Worm (Caenorhabditis elegans): ENCODE results near the gene W01A11.1.

W01A11.1 gene

DNA sequence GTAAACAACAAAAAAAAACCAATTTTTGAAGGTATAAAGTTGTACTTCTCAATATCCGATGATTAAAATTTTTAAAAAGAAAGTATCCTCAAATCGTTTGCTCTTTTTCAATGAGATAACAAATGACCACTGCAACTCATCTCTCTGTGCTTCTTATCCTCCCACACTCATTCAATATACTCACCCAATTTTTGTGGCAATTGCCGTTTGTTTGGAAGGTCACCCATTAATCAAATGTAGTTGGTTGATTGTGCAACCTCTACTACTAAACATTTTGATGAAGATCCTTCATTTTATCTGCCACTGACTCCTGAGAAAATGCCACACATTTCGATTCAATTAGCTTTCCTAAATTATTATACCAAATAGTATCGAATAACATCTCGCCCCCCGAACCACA lies 31.3 kb upstream of the W01A11.1 start:
- no peak for TF ChIP-seq Y5F2A.4 (GFP tag; optimal IDR thresholded peaks at IDR 0.05)
- no peak for TF ChIP-seq spr-1 (tag; optimal IDR thresholded peaks at IDR 0.05)
- TF ChIP-seq T26A8.4 (GFP tag; IDR thresholded peaks at IDR 0.05), result no peak
- TF ChIP-seq tag-97 (GFP tag; IDR thresholded peaks at IDR 0.05), result no peak
- no peak for TF ChIP-seq madf-5 (GFP tag; IDR thresholded peaks at IDR 0.05)
- no peak for TF ChIP-seq arid-1 (GFP tag; conservative IDR thresholded peaks at IDR 0.05)
- TF ChIP-seq unc-130 (GFP tag; optimal IDR thresholded peaks at IDR 0.05), result no peak
- no peak for TF ChIP-seq ama-1 (optimal IDR thresholded peaks at IDR 0.05)
- TF ChIP-seq dmd-8 (GFP tag; IDR thresholded peaks at IDR 0.05), result no peak
- TF ChIP-seq D1046.2 (GFP tag; IDR thresholded peaks at IDR 0.05), result no peak
- TF ChIP-seq zfp-2 (tag; optimal IDR thresholded peaks at IDR 0.05), result no peak
- TF ChIP-seq lin-38 (GFP tag; IDR thresholded peaks at IDR 0.05), result no peak
- TF ChIP-seq lsy-2 (tag; optimal IDR thresholded peaks at IDR 0.05), result no peak
- no peak for TF ChIP-seq T20F7.1 (GFP tag; optimal IDR thresholded peaks at IDR 0.05)
- no peak for TF ChIP-seq ces-1 (GFP tag; optimal IDR thresholded peaks at IDR 0.05)
- no peak for TF ChIP-seq fos-1 (tag; optimal IDR thresholded peaks at IDR 0.05)

ce11 chrV:6471208-6471607 lies 27.8 kb upstream of the W01A11.1 start:
- TF ChIP-seq F26F4.8 (GFP tag; conservative IDR thresholded peaks at IDR 0.05) (no peak), unc-62 (GFP tag; optimal IDR thresholded peaks at IDR 0.05 in 1 of 2) (peak in 1 of 2 experiments; percentile 4), unc-62 (tag; optimal IDR thresholded peaks at IDR 0.05) (no peak), ceh-20 (GFP tag; IDR thresholded peaks at IDR 0.05) (no peak), spr-3 (GFP tag; optimal IDR thresholded peaks at IDR 0.05) (no peak), hmg-1.1 (GFP tag; IDR thresholded peaks at IDR 0.05) (no peak)

ce11 chrV:6476026-6476425 lies 23.0 kb upstream of the W01A11.1 start:
- no peak for TF ChIP-seq unc-130 (GFP tag; optimal IDR thresholded peaks at IDR 0.05)
- TF ChIP-seq ztf-7 (tag; optimal IDR thresholded peaks at IDR 0.05), result no peak
- TF ChIP-seq set-16 (GFP tag; IDR thresholded peaks at IDR 0.05), result no peak
- TF ChIP-seq aha-1 (tag), result no peak
- TF ChIP-seq dmd-9 (GFP tag; IDR thresholded peaks at IDR 0.05), result no peak
- TF ChIP-seq lin-1 (GFP tag; IDR thresholded peaks at IDR 0.05), result peak; percentile 46; the same call in 1 of the 2 replicates
- no peak for TF ChIP-seq mdl-1 (tag; optimal IDR thresholded peaks at IDR 0.05)
- TF ChIP-seq attf-4 (tag; optimal IDR thresholded peaks at IDR 0.05), result no peak
- no peak for TF ChIP-seq snpc-1.2 (GFP tag; IDR thresholded peaks at IDR 0.05)
- TF ChIP-seq gei-8 (GFP tag; optimal IDR thresholded peaks at IDR 0.05), result no peak
- peak; percentile 83 for TF ChIP-seq dve-1 (tag; optimal IDR thresholded peaks at IDR 0.05; ENCODE audit: insufficient read depth)
- TF ChIP-seq ceh-28 (tag; optimal IDR thresholded peaks at IDR 0.05), result no peak
- no peak for TF ChIP-seq ZK337.2 (GFP tag; IDR thresholded peaks at IDR 0.05)
- TF ChIP-seq lin-29 (GFP tag; IDR thresholded peaks at IDR 0.05), result no peak
- no peak for TF ChIP-seq spr-1 (tag; optimal IDR thresholded peaks at IDR 0.05)
- TF ChIP-seq rbr-2 (tag; optimal IDR thresholded peaks at IDR 0.05), result no peak
- no peak for TF ChIP-seq T26A8.4 (GFP tag; IDR thresholded peaks at IDR 0.05)
- peak; percentile 72 for TF ChIP-seq nhr-28 (tag; optimal IDR thresholded peaks at IDR 0.05)
- TF ChIP-seq tra-1 (GFP tag; IDR thresholded peaks at IDR 0.05), result no peak
- peak; percentile 43 for TF ChIP-seq nhr-77 (tag; optimal IDR thresholded peaks at IDR 0.05)
- TF ChIP-seq zip-11 (GFP tag; IDR thresholded peaks at IDR 0.05), result no peak
- peak; percentile 61 for TF ChIP-seq hlh-11 (tag; optimal IDR thresholded peaks at IDR 0.05)
- TF ChIP-seq nhr-11 (tag; optimal IDR thresholded peaks at IDR 0.05), result no peak
- TF ChIP-seq pqm-1 (tag; optimal IDR thresholded peaks at IDR 0.05), result peak; percentile 90
- no peak for TF ChIP-seq lin-39 (tag; optimal IDR thresholded peaks at IDR 0.05)
- TF ChIP-seq Y75B8A.6 (GFP tag; IDR thresholded peaks at IDR 0.05), result no peak
- TF ChIP-seq Y5F2A.4 (GFP tag; optimal IDR thresholded peaks at IDR 0.05), result no peak
- no peak for TF ChIP-seq egl-43 (GFP tag; IDR thresholded peaks at IDR 0.05)
- no peak for TF ChIP-seq nhr-76 (tag; optimal IDR thresholded peaks at IDR 0.05)
- TF ChIP-seq daf-12 (tag; optimal IDR thresholded peaks at IDR 0.05), result no peak
- TF ChIP-seq daf-19 (GFP tag; conservative IDR thresholded peaks at IDR 0.05), result no peak
- no peak for TF ChIP-seq tag-97 (GFP tag; IDR thresholded peaks at IDR 0.05)
- TF ChIP-seq dmd-6 (GFP tag; IDR thresholded peaks at IDR 0.05), result peak; percentile 60
- no peak for TF ChIP-seq ceh-62 (tag; optimal IDR thresholded peaks at IDR 0.05)
